Worm (Caenorhabditis elegans) whole organism, L4 larva: ENCODE results near the gene C27A7.9.
A peak's percentile ranks its signal among the peaks of the same experiment; 100 is the strongest.

Experiments used
- F26F4.8 ChIP-seq: fragments of 200-800 bp; sonication (Bioruptor generic); conservative IDR thresholded peaks from 2 replicates; pipeline ENCODE4 v1.3.6; 2022; ENCODE audit warnings: missing genetic modification characterization, missing compliant biosample characterization
- T20F7.1 ChIP-seq: fragments of 200-800 bp; sonication (Bioruptor generic); optimal IDR thresholded peaks from 2 replicates; lab custom pipeline; 2018; ENCODE audit warnings: mild to moderate bottlenecking, missing genetic modification characterization, missing compliant biosample characterization
- T26A8.4 ChIP-seq: fragments of 200-800 bp; sonication (Bioruptor generic); IDR thresholded peaks from 2 replicates; pipeline ENCODE4 v1.3.6; 2022; ENCODE audit warnings: missing genetic modification characterization, missing compliant biosample characterization
- Y5F2A.4 ChIP-seq: fragments of 200-800 bp; sonication (Bioruptor generic); optimal IDR thresholded peaks from 2 replicates; lab custom pipeline; 2018; ENCODE audit warnings: mild to moderate bottlenecking, missing genetic modification characterization, missing compliant biosample characterization
- aha-1 ChIP-seq: fragments of 150-350 bp; peaks from one replicate; lab custom pipeline; 2014; ENCODE audit warnings: missing biosample characterization, missing genetic modification characterization
- ama-1 ChIP-seq: fragments of 150-350 bp; optimal IDR thresholded peaks from 2 replicates; lab custom pipeline; 2014; ENCODE audit warnings: inconsistent platforms, mixed read lengths
- arid-1 ChIP-seq: fragments of 200-800 bp; sonication (Bioruptor generic); conservative IDR thresholded peaks from 2 replicates; pipeline ENCODE4 v1.3.6; 2022; ENCODE audit warnings: missing genetic modification reagents, missing genetic modification characterization, missing compliant biosample characterization
- ceh-82 ChIP-seq: sonication (generic microtip); optimal IDR thresholded peaks from 2 replicates; lab custom pipeline; 2017; ENCODE audit warnings: missing biosample characterization, missing genetic modification characterization
- cey-2 ChIP-seq: sonication (generic microtip); optimal IDR thresholded peaks from 3 replicates; lab custom pipeline; 2017; ENCODE audit warnings: missing genetic modification characterization, mild to moderate bottlenecking, missing compliant biosample characterization, antibody characterized with exemption, borderline replicate concordance; ENCODE audit not compliant: insufficient read depth
- ctbp-1 ChIP-seq: fragments of 200-800 bp; sonication (Bioruptor generic); IDR thresholded peaks from 2 replicates; pipeline ENCODE4 v1.3.6; 2022; ENCODE audit warnings: missing genetic modification reagents, missing genetic modification characterization, missing compliant biosample characterization
- daf-16 ChIP-seq, 3 experiments: sonication (generic microtip); optimal IDR thresholded peaks; 2 replicates each; lab custom pipeline; 2016 to 2017; ENCODE audit warnings: missing genetic modification characterization in 3 of 3, missing genetic modification reagents in 3 of 3, mild to moderate bottlenecking in 2 of 3, missing compliant biosample characterization in 2 of 3, missing biosample characterization in 1 of 3, moderate library complexity in 1 of 3
- dmd-6 ChIP-seq: fragments of 200-800 bp; sonication (Bioruptor generic); IDR thresholded peaks from 2 replicates; pipeline ENCODE4 v1.3.6; 2022; ENCODE audit warnings: missing genetic modification reagents, missing genetic modification characterization, missing compliant biosample characterization
- dmd-8 ChIP-seq: fragments of 200-800 bp; sonication (Bioruptor generic); IDR thresholded peaks from 2 replicates; pipeline ENCODE4 v1.3.6; 2022; ENCODE audit warnings: missing genetic modification characterization, missing compliant biosample characterization
- dpl-1 ChIP-seq: fragments of 150-350 bp; optimal IDR thresholded peaks from 2 replicates; lab custom pipeline; 2014; ENCODE audit warnings: missing biosample characterization, missing genetic modification reagents, missing genetic modification characterization
- dve-1 ChIP-seq: sonication (generic microtip); optimal IDR thresholded peaks from 2 replicates; lab custom pipeline; 2017; ENCODE audit warnings: antibody characterized with exemption, mild to moderate bottlenecking, missing genetic modification characterization, missing compliant biosample characterization; ENCODE audit not compliant: insufficient read depth
- fos-1 ChIP-seq: fragments of 150-350 bp; optimal IDR thresholded peaks from 2 replicates; lab custom pipeline; 2014; ENCODE audit warnings: missing biosample characterization, missing genetic modification characterization
- hlh-30 ChIP-seq: sonication (generic microtip); optimal IDR thresholded peaks from 2 replicates; lab custom pipeline; 2017; ENCODE audit warnings: antibody characterized with exemption, mild to moderate bottlenecking, missing genetic modification characterization, missing compliant biosample characterization; ENCODE audit not compliant: insufficient read depth
- lir-3 ChIP-seq: sonication (generic microtip); optimal IDR thresholded peaks from 2 replicates; lab custom pipeline; 2016; ENCODE audit warnings: mild to moderate bottlenecking, missing genetic modification characterization, missing compliant biosample characterization
- madf-5 ChIP-seq, 2 experiments: fragments of 200-800 bp; sonication (Bioruptor generic); IDR thresholded peaks; 2 replicates each; pipeline ENCODE4 v1.3.6; 2022; ENCODE audit warnings: missing compliant biosample characterization in 2 of 2, missing genetic modification characterization in 2 of 2
- madf-9 ChIP-seq: fragments of 200-800 bp; sonication (Bioruptor generic); conservative IDR thresholded peaks from 2 replicates; pipeline ENCODE4 v1.3.6; 2022; ENCODE audit warnings: missing genetic modification reagents, missing genetic modification characterization, missing compliant biosample characterization
- mdl-1 ChIP-seq, 2 experiments: fragments of 150-350 bp in 1 of 2; sonication (generic microtip) in 1 of 2; optimal IDR thresholded peaks; 2 replicates each; lab custom pipeline; 2014 to 2017; ENCODE audit warnings: missing biosample characterization in 2 of 2, missing genetic modification characterization in 2 of 2
- mes-2 ChIP-seq: sonication (generic microtip); optimal IDR thresholded peaks from 2 replicates; lab custom pipeline; 2016; ENCODE audit warnings: missing genotype, mild to moderate bottlenecking, missing genetic modification characterization, missing compliant biosample characterization; ENCODE audit not compliant: poor library complexity, severe bottlenecking
- mxl-3 ChIP-seq: fragments of 200-800 bp; sonication (Bioruptor generic); optimal IDR thresholded peaks from 2 replicates; lab custom pipeline; 2018; ENCODE audit warnings: mild to moderate bottlenecking, missing genetic modification characterization, missing compliant biosample characterization
- nhr-102 ChIP-seq: sonication (generic microtip); optimal IDR thresholded peaks from 2 replicates; lab custom pipeline; 2016; ENCODE audit warnings: mild to moderate bottlenecking, missing genetic modification characterization, moderate library complexity, missing compliant biosample characterization
- nhr-25 ChIP-seq: sonication (generic microtip); optimal IDR thresholded peaks from 2 replicates; lab custom pipeline; 2017; ENCODE audit warnings: missing genetic modification characterization, mild to moderate bottlenecking, missing compliant biosample characterization, antibody characterized with exemption, moderate library complexity, borderline replicate concordance; ENCODE audit not compliant: insufficient read depth
- nhr-28 ChIP-seq: fragments of 150-350 bp; optimal IDR thresholded peaks from 2 replicates; lab custom pipeline; 2014; ENCODE audit warnings: missing biosample characterization, missing genetic modification characterization
- nhr-6 ChIP-seq: fragments of 150-350 bp; optimal IDR thresholded peaks from 2 replicates; lab custom pipeline; 2014; ENCODE audit warnings: missing biosample characterization, missing genetic modification characterization
- nhr-77 ChIP-seq: fragments of 150-350 bp; optimal IDR thresholded peaks from 2 replicates; lab custom pipeline; 2014; ENCODE audit warnings: missing biosample characterization, missing genetic modification characterization
- pqm-1 ChIP-seq: sonication (generic microtip); optimal IDR thresholded peaks from 2 replicates; lab custom pipeline; 2017; ENCODE audit warnings: missing biosample characterization, missing genetic modification characterization
- snpc-1.2 ChIP-seq: fragments of 200-800 bp; sonication (Bioruptor generic); IDR thresholded peaks from 2 replicates; pipeline ENCODE4 v1.3.6; 2022; ENCODE audit warnings: missing genetic modification reagents, missing genetic modification characterization, missing compliant biosample characterization
- snpc-4 ChIP-seq: fragments of 150-350 bp; optimal IDR thresholded peaks from 2 replicates; lab custom pipeline; 2014; ENCODE audit warnings: missing biosample characterization, missing genetic modification characterization
- spr-1 ChIP-seq: sonication (generic microtip); optimal IDR thresholded peaks from 2 replicates; lab custom pipeline; 2016; ENCODE audit warnings: mild to moderate bottlenecking, missing genetic modification characterization, missing compliant biosample characterization
- zag-1 ChIP-seq: fragments of 150-350 bp; optimal IDR thresholded peaks from 2 replicates; lab custom pipeline; 2014; ENCODE audit warnings: missing biosample characterization, missing genetic modification characterization

C27A7.9 gene

DNA sequence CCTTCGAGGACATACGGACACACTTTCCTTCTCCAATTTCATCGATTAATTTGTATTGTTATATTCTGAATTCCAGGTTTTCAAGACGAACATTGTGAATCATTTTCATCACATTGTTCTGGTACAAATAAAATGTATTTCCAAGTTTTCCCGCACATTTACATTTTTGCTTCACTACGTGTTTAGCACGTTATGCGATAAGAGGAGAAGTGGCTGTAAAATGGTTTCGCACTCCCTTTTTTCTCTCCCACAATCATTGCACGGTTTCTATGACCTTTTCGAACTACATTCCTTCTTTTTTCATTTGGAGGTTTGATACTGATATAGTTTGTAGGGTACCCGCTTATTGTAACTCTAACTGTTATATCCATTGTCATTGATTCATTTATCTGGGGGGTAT, 40.7 kb downstream of the C27A7.9 start:
- TF ChIP-seq pqm-1 (peak; percentile 85), nhr-77 (tag; lab: Kevin White, UChicago) (peak; percentile 3), nhr-28 (peak; percentile 91), fos-1 (no peak), nhr-102 (tag; lab: Kevin White, UChicago) (no peak), dmd-6 (peak; percentile 54), mdl-1 (tag; optimal IDR thresholded peaks at IDR 0.05; lab: Kevin White, UChicago) (peak in 1 of 2 experiments; percentile 13), T20F7.1 (GFP tag; lab: Kevin White, UChicago) (no peak), mxl-3 (GFP tag; lab: Kevin White, UChicago) (peak; percentile 66), aha-1 (tag; lab: Kevin White, UChicago) (peak; percentile 30)

DNA sequence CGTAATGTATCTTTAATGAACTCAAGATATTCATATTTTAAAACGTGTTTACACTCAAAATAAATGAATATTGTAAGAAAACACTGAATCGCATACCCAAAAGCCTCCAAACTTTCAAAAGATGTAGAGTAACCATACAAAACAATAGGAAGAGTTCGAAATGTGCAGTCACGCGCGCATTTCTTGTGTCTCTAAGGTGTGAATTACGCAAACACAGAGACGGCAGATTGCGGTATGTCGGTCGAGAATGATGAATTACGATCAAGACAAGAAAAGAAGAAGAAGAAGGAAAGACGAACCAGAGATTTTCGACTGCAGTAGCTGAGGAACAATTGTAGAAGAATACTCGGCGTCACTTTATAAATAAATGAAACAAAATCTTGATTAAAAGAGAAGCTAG, 43.0 kb downstream of the C27A7.9 start, which contains the start of gene lhpp-1:
Gene lhpp-1 (minus strand): TSS at position 354 of the 400 bp plus-strand sequence.
- TF ChIP-seq cey-2 = no peak
- no peak for TF ChIP-seq madf-9 (GFP tag; lab: Robert Waterston, UW)
- TF ChIP-seq spr-1 (tag; lab: Kevin White, UChicago) = no peak
- TF ChIP-seq aha-1 (tag; lab: Kevin White, UChicago) = peak; percentile 23
- peak; percentile 11 for TF ChIP-seq dpl-1
- TF ChIP-seq nhr-6 (tag; lab: Kevin White, UChicago) = peak; percentile 53
- TF ChIP-seq T26A8.4 = no peak
- no peak for TF ChIP-seq ama-1 (lab: Kevin White, UChicago)
- TF ChIP-seq F26F4.8 (GFP tag; lab: Robert Waterston, UW) = no peak
- no peak for TF ChIP-seq Y5F2A.4
- no peak for TF ChIP-seq dmd-8 (GFP tag; lab: Robert Waterston, UW)
- no peak for TF ChIP-seq nhr-25 (tag; lab: Kevin White, UChicago)
- TF ChIP-seq zag-1 (tag; lab: Kevin White, UChicago) = no peak
- peak; percentile 56 for TF ChIP-seq hlh-30 (tag; lab: Kevin White, UChicago)
- TF ChIP-seq lir-3 (tag; lab: Kevin White, UChicago) = no peak
- no peak for TF ChIP-seq madf-5 (GFP tag; IDR thresholded peaks at IDR 0.05; lab: Robert Waterston, UW)
- TF ChIP-seq arid-1 (GFP tag; lab: Robert Waterston, UW) = no peak
- no peak for TF ChIP-seq ctbp-1
- TF ChIP-seq mdl-1 (tag; optimal IDR thresholded peaks at IDR 0.05; lab: Kevin White, UChicago) = no peak
- no peak for TF ChIP-seq ceh-82 (tag; lab: Kevin White, UChicago)
- TF ChIP-seq snpc-4 = no peak
- TF ChIP-seq daf-16 (GFP tag; optimal IDR thresholded peaks at IDR 0.05; lab: Kevin White, UChicago) = no peak
- no peak for TF ChIP-seq daf-16 (tag; optimal IDR thresholded peaks at IDR 0.05; lab: Kevin White, UChicago)
- no peak for TF ChIP-seq nhr-77 (tag; lab: Kevin White, UChicago)
- TF ChIP-seq snpc-1.2 (GFP tag; lab: Robert Waterston, UW) = no peak
- peak; percentile 19 for TF ChIP-seq mes-2 (tag; lab: Kevin White, UChicago)
- TF ChIP-seq T20F7.1 (GFP tag; lab: Kevin White, UChicago) = no peak
- TF ChIP-seq nhr-28 = peak; percentile 46

DNA sequence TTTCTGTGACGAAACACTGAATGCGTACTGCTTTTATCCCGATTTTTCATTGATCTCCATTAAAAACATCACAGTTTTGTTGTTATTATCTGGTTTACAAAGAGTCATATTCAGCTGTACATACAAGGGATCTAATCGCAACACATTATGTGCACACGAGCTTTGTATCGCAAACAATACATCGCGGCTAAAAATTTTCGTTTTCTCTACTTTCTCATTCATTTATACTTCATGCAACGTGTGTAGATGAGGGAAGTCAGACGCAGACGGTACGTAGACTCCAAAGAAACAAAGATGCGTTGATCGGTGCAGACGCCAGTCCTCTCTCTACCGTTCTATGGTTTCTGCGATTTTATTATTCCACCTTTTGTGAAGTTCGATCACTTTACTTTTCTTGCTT, 47.6 kb downstream of the C27A7.9 start, which contains the start of gene nhr-136:
Gene nhr-136 (plus strand): TSS at position 301 of the 400 bp plus-strand sequence.
- TF ChIP-seq T20F7.1 (GFP tag; lab: Kevin White, UChicago) (no peak), daf-16 (GFP tag; optimal IDR thresholded peaks at IDR 0.05; lab: Kevin White, UChicago) (no peak), daf-16 (tag; optimal IDR thresholded peaks at IDR 0.05; lab: Kevin White, UChicago) (peak; percentile 5), nhr-28 (peak; percentile 42), ceh-82 (tag; lab: Kevin White, UChicago) (no peak), dve-1 (tag; lab: Kevin White, UChicago) (peak; percentile 26), mxl-3 (GFP tag; lab: Kevin White, UChicago) (peak; percentile 39)
